Fruit fly (Drosophila melanogaster): ENCODE results near the gene hay.

The hay gene

DNA sequence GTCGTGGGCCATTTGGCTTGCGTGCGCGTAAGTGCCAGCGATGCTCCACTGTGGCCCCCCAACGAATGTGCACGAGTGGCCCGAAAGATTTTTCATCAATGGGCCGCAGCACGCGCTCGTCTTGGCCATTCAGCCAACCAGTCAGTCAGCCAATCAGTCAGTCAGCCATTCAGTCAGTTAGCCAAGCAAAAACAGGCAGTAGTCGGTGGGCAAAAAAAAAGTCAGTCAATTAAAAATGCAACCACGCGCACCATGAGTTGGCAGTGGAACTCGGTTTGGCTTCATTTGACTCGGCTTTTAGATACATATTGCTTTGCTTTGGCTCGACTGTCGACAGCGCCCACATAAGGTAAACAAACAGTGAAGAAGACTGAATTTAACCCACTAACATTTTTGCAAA is 15.1 kb downstream of the hay start (continued):
- TF ChIP-seq hkb (optimal IDR thresholded peaks at IDR 0.05), result no peak
- TF ChIP-seq hkb (GFP tag; IDR thresholded peaks at IDR 0.05), result no peak
- TF ChIP-seq kay (GFP tag; optimal IDR thresholded peaks at IDR 0.05), result no peak
- TF ChIP-seq CG11504 (tag; optimal IDR thresholded peaks at IDR 0.05), result no peak
- no peak for TF ChIP-seq Aef1 (GFP tag; IDR thresholded peaks at IDR 0.05)
- TF ChIP-seq salm (tag; optimal IDR thresholded peaks at IDR 0.05), result no peak
- TF ChIP-seq Asciz (GFP tag; optimal IDR thresholded peaks at IDR 0.05), result no peak
- no peak for TF ChIP-seq CG12659 (GFP tag; optimal IDR thresholded peaks at IDR 0.05)
- peak; percentile 42; the same call in 1 of the 2 replicates for TF ChIP-seq vvl (GFP tag; IDR thresholded peaks at IDR 0.05)
- no peak for TF ChIP-seq ATbp (GFP tag; optimal IDR thresholded peaks at IDR 0.05)
- no peak for TF ChIP-seq fd96Cb (tag; optimal IDR thresholded peaks at IDR 0.05)
- no peak for TF ChIP-seq Fer2 (tag; optimal IDR thresholded peaks at IDR 0.05)
- no peak for TF ChIP-seq CG18262 (tag; optimal IDR thresholded peaks at IDR 0.05)
- TF ChIP-seq Gug (GFP tag; IDR thresholded peaks at IDR 0.05), result no peak
- no peak for TF ChIP-seq gro (GFP tag; optimal IDR thresholded peaks at IDR 0.05)
- no peak for TF ChIP-seq stc (GFP tag; IDR thresholded peaks at IDR 0.05)
- no peak for TF ChIP-seq corto (GFP tag; optimal IDR thresholded peaks at IDR 0.05)
- no peak for TF ChIP-seq Sry-β (GFP tag; optimal IDR thresholded peaks at IDR 0.05)
- no peak for TF ChIP-seq CG16815 (GFP tag; optimal IDR thresholded peaks at IDR 0.05)
- TF ChIP-seq CG10274 (GFP tag; optimal IDR thresholded peaks at IDR 0.05), result no peak
- TF ChIP-seq MBD-R2 (GFP tag; IDR thresholded peaks at IDR 0.05), result no peak
- TF ChIP-seq ac (GFP tag; optimal IDR thresholded peaks at IDR 0.05), result no peak
- TF ChIP-seq sr (GFP tag; IDR thresholded peaks at IDR 0.05), result peak; percentile 62; the same call in 1 of the 3 replicates
- no peak for TF ChIP-seq TFAM (GFP tag; optimal IDR thresholded peaks at IDR 0.05)
- no peak for TF ChIP-seq zen (tag; optimal IDR thresholded peaks at IDR 0.05)
- TF ChIP-seq fu2 (GFP tag; optimal IDR thresholded peaks at IDR 0.05), result no peak
- no peak for TF ChIP-seq maf-S (GFP tag; optimal IDR thresholded peaks at IDR 0.05)
- TF ChIP-seq CG6175 (GFP tag; IDR thresholded peaks at IDR 0.05), result no peak
- no peak for TF ChIP-seq emc (GFP tag; optimal IDR thresholded peaks at IDR 0.05)
- peak; percentile 2; the same call in 1 of the 2 replicates for TF ChIP-seq CG14441 (GFP tag; IDR thresholded peaks at IDR 0.05)
- no peak for TF ChIP-seq CG15269 (tag; optimal IDR thresholded peaks at IDR 0.05)
- peak; percentile 7 for TF ChIP-seq Med (GFP tag)
- TF ChIP-seq CG8359 (GFP tag; optimal IDR thresholded peaks at IDR 0.05; ENCODE audit: borderline replicate concordance), result no peak
- peak; percentile 43 for TF ChIP-seq grau (tag; optimal IDR thresholded peaks at IDR 0.05)
- no peak for TF ChIP-seq CG4820 (GFP tag; optimal IDR thresholded peaks at IDR 0.05)
- TF ChIP-seq eyg (GFP tag; optimal IDR thresholded peaks at IDR 0.05), result no peak
- TF ChIP-seq Fer1 (GFP tag; optimal IDR thresholded peaks at IDR 0.05), result no peak
- no peak for TF ChIP-seq Xbp1 (GFP tag; optimal IDR thresholded peaks at IDR 0.05)
- TF ChIP-seq CG12391 (tag; optimal IDR thresholded peaks at IDR 0.05), result no peak
- no peak for TF ChIP-seq bowl (GFP tag; IDR thresholded peaks at IDR 0.05)
- peak; percentile 7; the same call in 1 of the 2 replicates for TF ChIP-seq CG5953 (GFP tag; IDR thresholded peaks at IDR 0.05)
- peak; percentile 97 for TF ChIP-seq CG8281 (tag; optimal IDR thresholded peaks at IDR 0.05)
- no peak for TF ChIP-seq disco-r (GFP tag; optimal IDR thresholded peaks at IDR 0.05)
- peak; percentile 12 for TF ChIP-seq CG12769 (tag; optimal IDR thresholded peaks at IDR 0.05)
- TF ChIP-seq bcd (GFP tag; optimal IDR thresholded peaks at IDR 0.05), result no peak
- no peak for TF ChIP-seq Lim3 (GFP tag; IDR thresholded peaks at IDR 0.05)
- no peak for TF ChIP-seq gsb-n (tag; optimal IDR thresholded peaks at IDR 0.05)
- no peak for TF ChIP-seq ro (GFP tag; IDR thresholded peaks at IDR 0.05)
- no peak for TF ChIP-seq run (tag; optimal IDR thresholded peaks at IDR 0.05)
- no peak for TF ChIP-seq Oli (tag; optimal IDR thresholded peaks at IDR 0.05)
- no peak for TF ChIP-seq pnt (GFP tag; optimal IDR thresholded peaks at IDR 0.05)
- no peak for TF ChIP-seq Opbp (GFP tag; IDR thresholded peaks at IDR 0.05; ENCODE audit: partially characterized antibody)
